Worm (Caenorhabditis elegans): ENCODE results near the gene H32C10.1.

DNA sequence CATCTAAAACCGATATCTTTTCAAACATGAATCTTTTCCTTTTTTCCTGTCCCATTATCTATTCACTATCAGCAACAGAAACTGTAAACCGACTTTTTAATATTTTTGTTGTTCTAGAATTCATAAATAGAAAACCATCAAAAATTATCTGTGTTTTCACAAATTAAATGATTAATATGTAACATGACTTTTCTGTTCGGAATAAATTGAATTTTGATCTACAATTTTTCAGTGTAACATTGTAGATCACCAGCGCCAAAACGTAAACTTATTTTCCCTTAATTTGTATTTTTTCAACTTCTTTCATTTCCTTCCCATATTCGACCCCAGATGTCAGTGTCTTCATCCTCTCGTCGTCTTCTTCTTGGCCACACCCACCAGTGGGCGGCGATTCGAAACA lies 42.9 kb upstream of the H32C10.1 start, which contains the start of gene H04M03.3:
- no peak for TF ChIP-seq ces-1 (GFP tag; optimal IDR thresholded peaks at IDR 0.05)
- no peak for TF ChIP-seq snpc-4 (tag; optimal IDR thresholded peaks at IDR 0.05)
- TF ChIP-seq lsy-2 (tag; optimal IDR thresholded peaks at IDR 0.05) = no peak
- no peak for TF ChIP-seq ceh-43 (GFP tag; optimal IDR thresholded peaks at IDR 0.05)
- no peak for TF ChIP-seq pha-4 (tag; optimal IDR thresholded peaks at IDR 0.05)
- no peak for TF ChIP-seq lin-32 (GFP tag; optimal IDR thresholded peaks at IDR 0.05)
- TF ChIP-seq mep-1 (tag; optimal IDR thresholded peaks at IDR 0.05) = no peak
- TF ChIP-seq ztf-11 (tag; optimal IDR thresholded peaks at IDR 0.05) = no peak
